Worm (Caenorhabditis elegans) whole organism, young adult: Measurements from ENCODE around the gene srlf-21.
A peak's percentile ranks its signal among the peaks of the same experiment; 100 is the strongest.
"Not testable (repeated sequence)": the region's sequence is repeated elsewhere in the genome, so short reads cannot be mapped to it uniquely, and the experiment has no call there.

Experiments
- B0019.2 ChIP-seq: fragments of 200-800 bp; sonication (Bioruptor generic); conservative IDR thresholded peaks from 2 replicates; pipeline ENCODE4 v1.3.6; 2022; ENCODE audit warnings: missing genetic modification reagents, missing genetic modification characterization, missing compliant biosample characterization
- B0035.1 ChIP-seq: sonication (generic microtip); optimal IDR thresholded peaks from 2 replicates; lab custom pipeline; 2016; ENCODE audit warnings: missing genetic modification characterization, mild to moderate bottlenecking, missing compliant biosample characterization, missing genotype, missing genetic modification reagents
- B0336.3 ChIP-seq: fragments of 200-800 bp; sonication (Bioruptor generic); IDR thresholded peaks from 2 replicates; pipeline ENCODE4 v1.3.6; 2022; ENCODE audit warnings: missing genetic modification characterization, missing compliant biosample characterization
- D2030.7 ChIP-seq: fragments of 200-800 bp; sonication (Bioruptor generic); IDR thresholded peaks from 2 replicates; pipeline ENCODE4 v1.3.6; 2022; ENCODE audit warnings: missing genetic modification reagents, missing genetic modification characterization, missing compliant biosample characterization
- F10E7.11 ChIP-seq: sonication (generic microtip); optimal IDR thresholded peaks from 2 replicates; lab custom pipeline; 2017; ENCODE audit warnings: mild to moderate bottlenecking, missing genetic modification characterization, moderate library complexity, missing compliant biosample characterization
- F57C9.4 ChIP-seq: sonication (generic microtip); optimal IDR thresholded peaks from 2 replicates; lab custom pipeline; 2017; ENCODE audit warnings: mild to moderate bottlenecking, missing genetic modification characterization, missing compliant biosample characterization
- K11D2.4 ChIP-seq: fragments of 200-800 bp; sonication (Bioruptor generic); IDR thresholded peaks from 2 replicates; pipeline ENCODE4 v1.3.6; 2022; ENCODE audit warnings: missing genetic modification reagents, missing genetic modification characterization, missing compliant biosample characterization
- K12H6.12 ChIP-seq: fragments of 200-800 bp; sonication (Bioruptor generic); optimal IDR thresholded peaks from 2 replicates; lab custom pipeline; 2018; ENCODE audit warnings: mild to moderate bottlenecking, missing genetic modification characterization, missing compliant biosample characterization
- ama-1 ChIP-seq, 3 experiments: fragments of 150-350 bp in 1 of 3; sonication (generic microtip) in 2 of 3; optimal IDR thresholded peaks; 2 replicates each; lab custom pipeline; 2014 to 2018; ENCODE audit warnings: missing biosample characterization in 2 of 3, missing genetic modification characterization in 2 of 3, missing genetic modification reagents in 2 of 3
- atf-7 ChIP-seq: sonication (generic microtip); optimal IDR thresholded peaks from 2 replicates; lab custom pipeline; 2017; ENCODE audit warnings: mild to moderate bottlenecking, missing genetic modification characterization, missing compliant biosample characterization
- athp-1 ChIP-seq: sonication (generic microtip); optimal IDR thresholded peaks from 2 replicates; lab custom pipeline; 2017; ENCODE audit warnings: mild to moderate bottlenecking, missing genetic modification characterization, missing compliant biosample characterization
- bed-1 ChIP-seq: fragments of 200-800 bp; sonication (Bioruptor generic); IDR thresholded peaks from 2 replicates; pipeline ENCODE4 v1.3.6; 2022; ENCODE audit warnings: missing genetic modification reagents, missing genetic modification characterization, missing compliant biosample characterization
- bed-2 ChIP-seq: fragments of 200-800 bp; sonication (Bioruptor generic); IDR thresholded peaks from 2 replicates; pipeline ENCODE4 v1.3.6; 2022; ENCODE audit warnings: missing genetic modification reagents, missing genetic modification characterization, missing compliant biosample characterization
- cebp-1 ChIP-seq, 2 experiments: fragments of 200-800 bp in 1 of 2; sonication (Bioruptor generic) in 1 of 2; sonication (generic microtip) in 1 of 2; IDR thresholded peaks in 1 of 2; optimal IDR thresholded peaks in 1 of 2; 2 replicates each; pipeline versions ENCODE4 v1.3.6 to Lab custom; 2017 to 2022; ENCODE audit warnings: missing compliant biosample characterization in 2 of 2, missing genetic modification characterization in 2 of 2, mild to moderate bottlenecking in 1 of 2, missing genetic modification reagents in 1 of 2, moderate library complexity in 1 of 2
- ceh-58 ChIP-seq: fragments of 200-800 bp; sonication (Bioruptor generic); IDR thresholded peaks from 2 replicates; pipeline ENCODE4 v1.3.6; 2022; ENCODE audit warnings: missing genetic modification characterization, missing compliant biosample characterization
- chd-7 ChIP-seq: sonication (generic microtip); optimal IDR thresholded peaks from 2 replicates; lab custom pipeline; 2016; ENCODE audit warnings: mild to moderate bottlenecking, missing genetic modification characterization, moderate library complexity, missing compliant biosample characterization
- efl-1 ChIP-seq: fragments of 150-350 bp; optimal IDR thresholded peaks from 2 replicates; lab custom pipeline; 2014; ENCODE audit warnings: missing biosample characterization, missing genetic modification reagents, missing genetic modification characterization
- egl-44 ChIP-seq: fragments of 200-800 bp; sonication (Bioruptor generic); IDR thresholded peaks from 2 replicates; pipeline ENCODE4 v1.3.6; 2022; ENCODE audit warnings: missing genetic modification reagents, missing genetic modification characterization, missing compliant biosample characterization
- egrh-3 ChIP-seq: fragments of 200-800 bp; sonication (Bioruptor generic); IDR thresholded peaks from 2 replicates; pipeline ENCODE4 v1.3.6; 2022; ENCODE audit warnings: missing genetic modification reagents, missing genetic modification characterization, missing compliant biosample characterization
- ekl-4 ChIP-seq: fragments of 200-800 bp; sonication (Bioruptor generic); IDR thresholded peaks from 2 replicates; pipeline ENCODE4 v1.3.6; 2022; ENCODE audit warnings: missing genetic modification reagents, missing genetic modification characterization, missing compliant biosample characterization
- fkh-3 ChIP-seq: sonication (generic microtip); optimal IDR thresholded peaks from 2 replicates; lab custom pipeline; 2016; ENCODE audit warnings: mild to moderate bottlenecking, missing genetic modification characterization, missing compliant biosample characterization
- hmg-1.2 ChIP-seq: fragments of 200-800 bp; sonication (Bioruptor generic); IDR thresholded peaks from 2 replicates; pipeline ENCODE4 v1.3.6; 2022; ENCODE audit warnings: missing genetic modification reagents, missing genetic modification characterization, missing compliant biosample characterization
- lsy-27 ChIP-seq: sonication (generic microtip); optimal IDR thresholded peaks from 2 replicates; lab custom pipeline; 2017; ENCODE audit warnings: missing genetic modification characterization, mild to moderate bottlenecking, missing compliant biosample characterization, antibody characterized with exemption, missing genotype, borderline replicate concordance; ENCODE audit not compliant: insufficient read depth
- madf-10 ChIP-seq: sonication (generic microtip); optimal IDR thresholded peaks from 2 replicates; lab custom pipeline; 2016; ENCODE audit warnings: mild to moderate bottlenecking, missing genetic modification characterization, missing compliant biosample characterization
- madf-6 ChIP-seq: fragments of 200-800 bp; sonication (Bioruptor generic); IDR thresholded peaks from 2 replicates; pipeline ENCODE4 v1.3.6; 2022; ENCODE audit warnings: missing genetic modification reagents, missing genetic modification characterization, missing compliant biosample characterization
- madf-8 ChIP-seq: fragments of 200-800 bp; sonication (Bioruptor generic); conservative IDR thresholded peaks from 2 replicates; pipeline ENCODE4 v1.3.6; 2022; ENCODE audit warnings: missing genetic modification reagents, missing genetic modification characterization, missing compliant biosample characterization
- mcd-1 ChIP-seq: fragments of 200-800 bp; sonication (Bioruptor generic); IDR thresholded peaks from 2 replicates; pipeline ENCODE4 v1.3.6; 2022; ENCODE audit warnings: missing genetic modification reagents, missing genetic modification characterization, missing compliant biosample characterization
- mes-4 ChIP-seq: sonication (generic microtip); optimal IDR thresholded peaks from 2 replicates; lab custom pipeline; 2016; ENCODE audit warnings: missing genotype, missing genetic modification characterization, missing compliant biosample characterization
- nfya-1 ChIP-seq: sonication (generic microtip); optimal IDR thresholded peaks from 2 replicates; lab custom pipeline; 2017; ENCODE audit warnings: antibody characterized with exemption, missing compliant biosample characterization, missing genetic modification characterization, borderline replicate concordance; ENCODE audit not compliant: insufficient read depth
- nhr-179 ChIP-seq: sonication (generic microtip); optimal IDR thresholded peaks from 2 replicates; lab custom pipeline; 2016; ENCODE audit warnings: mild to moderate bottlenecking, missing genetic modification characterization, missing compliant biosample characterization
- pbrm-1 ChIP-seq: fragments of 200-800 bp; sonication (Bioruptor generic); IDR thresholded peaks from 2 replicates; pipeline ENCODE4 v1.3.6; 2022; ENCODE audit warnings: missing genetic modification reagents, missing genetic modification characterization, missing compliant biosample characterization
- snpc-1.3 ChIP-seq: sonication (generic microtip); optimal IDR thresholded peaks from 2 replicates; lab custom pipeline; 2017; ENCODE audit warnings: missing genetic modification characterization, mild to moderate bottlenecking, missing compliant biosample characterization, antibody characterized with exemption, moderate library complexity, missing genotype, missing genetic modification reagents; ENCODE audit not compliant: insufficient read depth
- snpc-3.4 ChIP-seq: sonication (generic microtip); optimal IDR thresholded peaks from 2 replicates; lab custom pipeline; 2017; ENCODE audit warnings: missing genetic modification characterization, mild to moderate bottlenecking, missing compliant biosample characterization, antibody characterized with exemption, moderate library complexity, missing genotype, missing genetic modification reagents
- snpc-4 ChIP-seq, 5 experiments: fragments of 150-350 bp in 1 of 5; sonication (generic microtip) in 4 of 5; optimal IDR thresholded peaks; 2 replicates each; lab custom pipeline; 2014 to 2018; ENCODE audit warnings: missing genetic modification characterization in 5 of 5, missing biosample characterization in 3 of 5, antibody characterized with exemption in 2 of 5, mild to moderate bottlenecking in 2 of 5, missing compliant biosample characterization in 2 of 5, missing genotype in 2 of 5, moderate library complexity in 2 of 5, missing genetic modification reagents in 1 of 5
- unc-62 ChIP-seq: fragments of 150-350 bp; optimal IDR thresholded peaks from 2 replicates; lab custom pipeline; 2014; ENCODE audit warnings: missing biosample characterization, missing genetic modification reagents, missing genetic modification characterization
- zfh-2 ChIP-seq: fragments of 200-800 bp; sonication (Bioruptor generic); conservative IDR thresholded peaks from 2 replicates; pipeline ENCODE4 v1.3.6; 2022; ENCODE audit warnings: missing genetic modification reagents, missing genetic modification characterization, missing compliant biosample characterization
- ztf-18 ChIP-seq: sonication (generic microtip); optimal IDR thresholded peaks from 2 replicates; lab custom pipeline; 2016; ENCODE audit warnings: missing genotype, mild to moderate bottlenecking, missing genetic modification characterization, missing compliant biosample characterization
- ztf-6 ChIP-seq: fragments of 200-800 bp; sonication (Bioruptor generic); IDR thresholded peaks from 2 replicates; pipeline ENCODE4 v1.3.6; 2022; ENCODE audit warnings: missing genetic modification reagents, missing genetic modification characterization, missing compliant biosample characterization

srlf-21 gene

ce11 chrV:847521-847920, 42.8 kb downstream of the srlf-21 start, which contains the start of gene srbc-13:
Gene srbc-13 (plus strand): TSS chrV:847821.
- TF ChIP-seq ztf-18 (tag; lab: Kevin White, UChicago) (no peak), chd-7 (tag; lab: Kevin White, UChicago) (no peak), madf-8 (GFP tag; lab: Robert Waterston, UW) (no peak)

- not testable (repeated sequence) for TF ChIP-seq bed-2; ceh-58 (GFP tag; lab: Robert Waterston, UW); snpc-1.3 (tag; lab: Kevin White, UChicago)
Observed at ce11 chrV:843118-843517, 47.2 kb downstream of the srlf-21 start, which contains the start of gene K09C6.8. Gene K09C6.8 (minus strand): TSS chrV:843218.

- no peak for TF ChIP-seq efl-1 (GFP tag; lab: Kevin White, UChicago)
- no peak for TF ChIP-seq hmg-1.2
- TF ChIP-seq madf-8 (GFP tag; lab: Robert Waterston, UW) = no peak
- TF ChIP-seq B0336.3 (GFP tag; lab: Robert Waterston, UW) = no peak
- TF ChIP-seq F57C9.4 (tag; lab: Kevin White, UChicago) = no peak
- no peak for TF ChIP-seq B0019.2 (GFP tag; lab: Robert Waterston, UW)
- TF ChIP-seq lsy-27 (tag; lab: Kevin White, UChicago) = no peak
- peak; percentile 59; the same call in 1 of the 2 replicates for TF ChIP-seq mcd-1 (GFP tag; lab: Robert Waterston, UW)
- no peak for TF ChIP-seq fkh-3 (tag; lab: Kevin White, UChicago)
- TF ChIP-seq K11D2.4 (GFP tag; lab: Robert Waterston, UW) = no peak
- TF ChIP-seq ekl-4 (GFP tag; lab: Robert Waterston, UW) = no peak
- TF ChIP-seq cebp-1 (GFP tag; IDR thresholded peaks at IDR 0.05; lab: Robert Waterston, UW) = no peak
- TF ChIP-seq cebp-1 (tag; optimal IDR thresholded peaks at IDR 0.05; lab: Kevin White, UChicago) = no peak
- no peak for TF ChIP-seq ama-1 (optimal IDR thresholded peaks at IDR 0.05; lab: Kevin White, UChicago)
- no peak for TF ChIP-seq ama-1 (GFP tag; optimal IDR thresholded peaks at IDR 0.05; lab: Kevin White, UChicago)
- TF ChIP-seq snpc-4 (GFP tag; optimal IDR thresholded peaks at IDR 0.05; lab: Kevin White, UChicago) = no peak
- no peak for TF ChIP-seq snpc-4 (tag; optimal IDR thresholded peaks at IDR 0.05; lab: Kevin White, UChicago)
- TF ChIP-seq pbrm-1 (GFP tag; lab: Robert Waterston, UW) = no peak
- TF ChIP-seq nfya-1 (tag; lab: Kevin White, UChicago) = no peak
- no peak for TF ChIP-seq egl-44 (GFP tag; lab: Robert Waterston, UW)
- 0 out of 2 replicates have a peak, but pooled peaks have one; percentile 14 for TF ChIP-seq D2030.7
- no peak for TF ChIP-seq K12H6.12 (tag; lab: Kevin White, UChicago)
- no peak for TF ChIP-seq nhr-179
- peak; percentile 100 for TF ChIP-seq egrh-3 (GFP tag; lab: Robert Waterston, UW)
- no peak for TF ChIP-seq mes-4
- TF ChIP-seq zfh-2 (GFP tag; lab: Robert Waterston, UW) = peak; percentile 89
- no peak for TF ChIP-seq F10E7.11
- no peak for TF ChIP-seq atf-7
- TF ChIP-seq madf-6 (GFP tag; lab: Robert Waterston, UW) = no peak
- TF ChIP-seq snpc-3.4 (tag; lab: Kevin White, UChicago) = no peak
- no peak for TF ChIP-seq bed-1
- no peak for TF ChIP-seq madf-10 (tag; lab: Kevin White, UChicago)
- TF ChIP-seq athp-1 (tag; lab: Kevin White, UChicago) = no peak
- TF ChIP-seq ztf-6 (GFP tag; lab: Robert Waterston, UW) = no peak
- no peak for TF ChIP-seq unc-62 (GFP tag; lab: Kevin White, UChicago)
- no peak for TF ChIP-seq B0035.1 (tag; lab: Kevin White, UChicago)
Observed at ce11 chrV:842611-843010, 47.7 kb downstream of the srlf-21 start.
